Worm (Caenorhabditis elegans): ENCODE measurements around the gene F07C6.3.
A peak's percentile ranks its signal among the peaks of the same experiment; 100 is the strongest.

F07C6.3 gene

DNA sequence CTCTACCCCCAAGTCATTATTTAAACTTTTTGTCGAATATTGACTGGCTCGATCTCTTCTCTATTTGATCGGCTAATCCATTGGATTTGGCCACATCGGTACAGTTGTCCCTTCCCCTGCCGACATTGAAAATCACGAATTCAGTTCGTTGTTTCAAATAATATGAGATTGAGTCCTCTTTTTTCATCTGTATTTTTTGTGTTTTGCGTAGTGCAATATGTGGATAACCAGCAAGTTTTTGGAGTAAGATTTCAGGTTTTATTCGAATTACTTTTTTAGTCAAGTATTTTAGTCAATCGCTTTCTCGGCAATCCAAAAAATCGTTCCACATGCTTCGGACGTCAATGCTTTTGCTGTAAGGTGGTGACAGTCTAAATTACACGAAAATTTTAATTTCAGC, at the start of gene F07C6.3:
TSS of gene F07C6.3 (plus strand) at position 148 of the 400 bp plus-strand sequence.
- TF ChIP-seq unc-98 (GFP tag; IDR thresholded peaks at IDR 0.05) (no peak), efl-1 (optimal IDR thresholded peaks at IDR 0.05) (no peak), efl-1 (GFP tag; optimal IDR thresholded peaks at IDR 0.05 in 1 of 2) (peak in 1 of 2 experiments; percentile 18)

DNA sequence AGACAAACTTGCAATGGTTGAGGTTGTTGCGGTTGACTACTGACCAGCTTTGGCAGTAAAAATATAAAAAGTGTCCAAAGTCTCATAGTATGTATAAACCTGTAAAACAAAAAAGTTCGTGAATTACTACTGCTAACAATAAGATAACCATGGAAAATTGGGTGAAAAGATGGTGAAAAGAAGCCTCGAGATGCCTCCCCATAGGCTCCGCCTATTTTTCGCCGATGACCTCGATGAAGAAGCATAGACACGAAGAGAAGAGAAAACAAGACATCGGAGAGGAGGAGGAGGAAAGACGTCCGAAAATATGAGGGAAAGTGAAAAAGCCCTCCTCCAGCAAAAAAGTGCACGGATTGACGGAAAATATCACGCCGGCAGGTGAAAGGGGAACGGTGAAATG, 47.6 kb upstream of the F07C6.3 start, which contains the start of gene T23F6.5:
TSS of gene T23F6.5 (minus strand) at position 101 of the 400 bp plus-strand sequence.
- TF ChIP-seq blmp-1 (tag; optimal IDR thresholded peaks at IDR 0.05) (peak; percentile 77), irx-1 (tag; optimal IDR thresholded peaks at IDR 0.05) (no peak)

DNA sequence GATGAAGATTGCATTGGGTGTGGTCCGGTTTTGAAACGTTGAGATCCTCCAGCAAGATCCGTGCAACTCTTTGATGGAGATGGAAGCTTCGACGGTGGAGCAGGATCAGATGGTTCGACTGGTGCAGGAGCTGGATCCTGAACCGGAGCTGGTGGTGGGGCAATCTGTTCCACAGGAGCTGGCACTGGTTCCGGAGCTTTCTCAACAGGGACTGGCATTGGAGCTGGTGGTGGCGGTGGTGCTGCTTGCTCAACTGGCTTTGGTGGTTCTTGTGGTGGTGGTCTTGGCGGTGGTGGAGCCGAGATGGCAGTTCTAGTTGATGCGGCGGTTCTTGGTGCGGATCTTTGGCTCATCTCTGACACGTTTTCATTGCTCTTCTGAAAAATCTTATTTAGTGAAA, 45.4 kb upstream of the F07C6.3 start:
- TF ChIP-seq efl-1 (optimal IDR thresholded peaks at IDR 0.05) (no peak), efl-1 (GFP tag; optimal IDR thresholded peaks at IDR 0.05 in 1 of 2) (no peak), nhr-71 (tag; optimal IDR thresholded peaks at IDR 0.05) (no peak), unc-130 (tag; optimal IDR thresholded peaks at IDR 0.05) (no peak), ceh-63 (GFP tag; optimal IDR thresholded peaks at IDR 0.05) (no peak), fos-1 (tag; optimal IDR thresholded peaks at IDR 0.05) (no peak), fkh-4 (tag; optimal IDR thresholded peaks at IDR 0.05; ENCODE audit: borderline replicate concordance) (no peak), unc-62 (GFP tag; optimal IDR thresholded peaks at IDR 0.05) (no peak), ces-1 (GFP tag; optimal IDR thresholded peaks at IDR 0.05) (no peak), mef-2 (tag; optimal IDR thresholded peaks at IDR 0.05) (no peak), dpl-1 (GFP tag; optimal IDR thresholded peaks at IDR 0.05) (no peak), lsy-2 (tag; optimal IDR thresholded peaks at IDR 0.05) (no peak), grh-1 (GFP tag; IDR thresholded peaks at IDR 0.05) (no peak), zag-1 (tag; optimal IDR thresholded peaks at IDR 0.05) (no peak), isw-1 (GFP tag; IDR thresholded peaks at IDR 0.05) (no peak), skn-1 (tag; optimal IDR thresholded peaks at IDR 0.05) (no peak), pax-3 (tag; optimal IDR thresholded peaks at IDR 0.05) (no peak), irx-1 (tag; optimal IDR thresholded peaks at IDR 0.05) (no peak)

DNA sequence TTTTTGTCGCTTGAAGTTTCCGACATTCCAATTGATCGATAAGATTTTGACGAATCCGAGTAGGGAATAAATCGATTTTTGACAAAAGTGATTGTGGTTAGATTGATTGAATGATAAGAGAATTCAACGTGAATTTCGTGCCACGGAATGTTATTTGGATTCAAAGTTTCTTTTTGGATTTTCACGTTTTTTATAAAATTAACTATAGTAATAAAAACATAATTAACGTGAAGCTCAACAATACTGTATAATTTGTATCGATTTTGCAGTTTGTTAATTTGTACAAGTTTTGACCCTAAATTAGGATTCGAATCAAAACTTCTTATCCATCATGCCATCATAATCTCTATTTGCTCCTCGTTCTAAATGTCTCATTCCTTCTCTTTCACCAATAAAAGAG, 44.3 kb upstream of the F07C6.3 start, which contains the start of gene C36H8.1:
TSS of gene C36H8.1 (minus strand) at position 101 of the 400 bp plus-strand sequence.
- TF ChIP-seq ceh-88 (GFP tag; IDR thresholded peaks at IDR 0.05) (no peak), nhr-11 (tag; optimal IDR thresholded peaks at IDR 0.05) (no peak), lin-14 (GFP tag; optimal IDR thresholded peaks at IDR 0.05) (no peak), rnt-1 (tag; optimal IDR thresholded peaks at IDR 0.05) (no peak), C16A3.4 (tag; optimal IDR thresholded peaks at IDR 0.05) (no peak), vab-15 (tag; optimal IDR thresholded peaks at IDR 0.05) (no peak), pax-3 (tag; optimal IDR thresholded peaks at IDR 0.05) (no peak), nhr-90 (tag; optimal IDR thresholded peaks at IDR 0.05; ENCODE audit: poor library complexity) (no peak)

DNA sequence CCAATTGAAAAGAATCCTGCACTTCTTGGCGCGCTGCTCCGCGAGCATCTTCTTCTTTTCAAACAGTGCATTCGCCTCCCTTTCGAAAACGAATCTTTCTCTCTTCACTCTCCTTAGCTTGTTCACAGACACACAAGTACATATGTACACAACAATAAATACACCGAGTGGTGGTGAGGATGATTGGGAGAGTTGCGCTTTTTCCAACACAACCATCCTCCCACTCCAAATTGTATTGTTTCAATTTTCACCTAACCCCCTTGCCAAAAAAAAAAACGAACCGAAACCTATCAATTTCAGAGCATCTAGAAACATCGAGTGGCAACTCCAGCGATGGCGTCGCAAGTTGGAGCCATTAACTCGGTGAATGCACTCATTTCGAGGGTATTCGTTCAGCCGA, 42.8 kb upstream of the F07C6.3 start, which contains the start of gene inx-6:
TSS of gene inx-6 (plus strand) at position 301 of the 400 bp plus-strand sequence.
- TF ChIP-seq efl-1 (optimal IDR thresholded peaks at IDR 0.05), result no peak
- peak in 1 of 2 experiments; percentile 2 for TF ChIP-seq efl-1 (GFP tag; optimal IDR thresholded peaks at IDR 0.05 in 1 of 2)
- TF ChIP-seq mef-2 (tag; optimal IDR thresholded peaks at IDR 0.05), result no peak

DNA sequence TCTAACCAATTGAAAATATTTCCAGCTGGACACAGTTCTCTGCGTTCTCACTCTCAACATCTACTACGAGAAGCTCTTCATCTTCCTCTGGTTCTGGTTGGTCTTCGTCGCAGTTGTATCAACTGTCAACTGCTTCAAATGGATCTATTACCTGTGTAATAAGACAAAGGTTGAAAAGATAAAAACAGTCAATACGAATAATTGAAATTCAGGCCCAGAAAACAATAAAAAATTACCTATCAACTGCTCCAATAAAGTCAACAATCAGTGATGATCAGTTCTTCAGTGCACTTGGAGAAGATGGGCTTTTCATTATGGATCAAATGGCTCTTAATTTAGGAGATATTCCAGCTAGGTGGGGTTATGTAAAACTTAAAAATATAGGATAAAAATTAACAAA, 40.3 kb upstream of the F07C6.3 start:
- TF ChIP-seq irx-1 (tag; optimal IDR thresholded peaks at IDR 0.05) (no peak), lin-14 (GFP tag; optimal IDR thresholded peaks at IDR 0.05) (no peak), elt-2 (tag; optimal IDR thresholded peaks at IDR 0.05) (no peak), ztf-4 (tag; optimal IDR thresholded peaks at IDR 0.05) (no peak), nhr-85 (tag) (no peak), fkh-10 (GFP tag; optimal IDR thresholded peaks at IDR 0.05) (no peak), aly-2 (tag; optimal IDR thresholded peaks at IDR 0.05) (no peak), lsy-2 (tag; optimal IDR thresholded peaks at IDR 0.05) (no peak), tbx-2 (tag; optimal IDR thresholded peaks at IDR 0.05) (no peak), fkh-8 (tag; optimal IDR thresholded peaks at IDR 0.05) (no peak), dsc-1 (tag; optimal IDR thresholded peaks at IDR 0.05) (no peak), zip-4 (GFP tag; optimal IDR thresholded peaks at IDR 0.05) (no peak), efl-3 (GFP tag; optimal IDR thresholded peaks at IDR 0.05) (no peak), C34B4.2 (tag; optimal IDR thresholded peaks at IDR 0.05) (no peak), dpl-1 (GFP tag; optimal IDR thresholded peaks at IDR 0.05) (no peak)
